Fruit fly (Drosophila melanogaster) whole organism, wandering third instar larva: ENCODE data around the gene cerv.

Source experiments
- Abd-B ChIP-seq: fragments of >200 bp; optimal IDR thresholded peaks from 2 replicates; lab custom pipeline; 2017; ENCODE audit warnings: missing biosample characterization, missing genetic modification characterization
- CG32264 ChIP-seq: fragments of 200-800 bp; sonication (Bioruptor generic); optimal IDR thresholded peaks from 2 replicates; lab custom pipeline; 2016; ENCODE audit warnings: missing biosample characterization, missing genetic modification characterization
- CG9705 ChIP-seq: fragments of 200-800 bp; sonication (Bioruptor generic); optimal IDR thresholded peaks from 2 replicates; lab custom pipeline; 2018; ENCODE audit warnings: missing biosample characterization, mild to moderate bottlenecking, missing genetic modification characterization
- CrebA ChIP-seq: fragments of 200-800 bp; sonication (Bioruptor generic); optimal IDR thresholded peaks from 2 replicates; lab custom pipeline; 2016; ENCODE audit warnings: missing biosample characterization, mild to moderate bottlenecking, missing genetic modification characterization, borderline replicate concordance
- Dfd ChIP-seq: fragments of >200 bp; optimal IDR thresholded peaks from 2 replicates; lab custom pipeline; 2017; ENCODE audit warnings: missing biosample characterization, missing genetic modification characterization
- Dif ChIP-seq: fragments of 200-275, 200-300 bp; sonication (Bioruptor generic); optimal IDR thresholded peaks from 2 replicates; lab custom pipeline; 2018; ENCODE audit warnings: missing biosample characterization, missing genetic modification characterization; ENCODE audit not compliant: partially characterized antibody
- GATAd ChIP-seq: sonication (Bioruptor generic); optimal IDR thresholded peaks from 2 replicates; lab custom pipeline; 2016; ENCODE audit warnings: missing biosample characterization, missing genetic modification characterization
- HLH106 ChIP-seq: fragments of 200-800 bp; optimal IDR thresholded peaks from 3 replicates; lab custom pipeline; 2019; ENCODE audit warnings: missing biosample characterization, mild to moderate bottlenecking, missing genetic modification characterization, moderate library complexity
- Hnf4 ChIP-seq: fragments of 200-800 bp; sonication (Bioruptor generic); optimal IDR thresholded peaks from 2 replicates; lab custom pipeline; 2016; ENCODE audit warnings: missing biosample characterization, mild to moderate bottlenecking, missing genetic modification characterization
- Hr78 ChIP-seq: fragments of >200 bp; optimal IDR thresholded peaks from 2 replicates; lab custom pipeline; 2017; ENCODE audit warnings: missing biosample characterization, missing genetic modification characterization
- Hr83 ChIP-seq: fragments of 200-300 bp; sonication (Bioruptor generic); optimal IDR thresholded peaks from 2 replicates; lab custom pipeline; 2016; ENCODE audit warnings: missing biosample characterization, mild to moderate bottlenecking, missing genetic modification characterization, moderate library complexity; ENCODE audit not compliant: poor library complexity, severe bottlenecking
- Jra ChIP-seq: sonication (Bioruptor generic); optimal IDR thresholded peaks from 2 replicates; lab custom pipeline; 2016; ENCODE audit warnings: missing biosample characterization, missing genetic modification characterization
- Mio ChIP-seq: sonication (Bioruptor generic); optimal IDR thresholded peaks from 2 replicates; lab custom pipeline; 2016; ENCODE audit warnings: missing biosample characterization, missing genetic modification characterization
- Myc ChIP-seq: fragments of >200 bp; optimal IDR thresholded peaks from 2 replicates; lab custom pipeline; 2017
- N ChIP-seq: fragments of >200 bp; optimal IDR thresholded peaks from 2 replicates; lab custom pipeline; 2018; ENCODE audit warnings: missing biosample characterization, missing external identifiers, missing genetic modification characterization
- OdsH ChIP-seq: fragments of 200-800 bp; sonication (Bioruptor generic); optimal IDR thresholded peaks from 2 replicates; lab custom pipeline; 2016; ENCODE audit warnings: missing biosample characterization, mild to moderate bottlenecking, missing genetic modification characterization
- Rel ChIP-seq, 2 experiments: fragments of 200-800 bp; sonication (Bioruptor generic) in 1 of 2; optimal IDR thresholded peaks; 2 replicates in 1 of 2; 3 replicates in 1 of 2; lab custom pipeline; 2016 to 2019; ENCODE audit warnings: mild to moderate bottlenecking in 2 of 2, missing biosample characterization in 2 of 2, missing genetic modification characterization in 2 of 2, moderate library complexity in 1 of 2
- Sp1 ChIP-seq: fragments of 200-800 bp; sonication (Bioruptor generic); optimal IDR thresholded peaks from 3 replicates; lab custom pipeline; 2019; ENCODE audit warnings: missing biosample characterization, mild to moderate bottlenecking, missing genetic modification characterization, moderate library complexity
- br ChIP-seq: fragments of 200-800 bp; sonication (Bioruptor generic); optimal IDR thresholded peaks from 2 replicates; lab custom pipeline; 2016; ENCODE audit warnings: missing biosample characterization, missing genetic modification characterization
- brk ChIP-seq: fragments of 200-800 bp; sonication (Bioruptor generic); optimal IDR thresholded peaks from 2 replicates; lab custom pipeline; 2016; ENCODE audit warnings: missing biosample characterization, mild to moderate bottlenecking, missing genetic modification characterization
- dl ChIP-seq, 2 experiments: fragments of 175-275, 200-275 bp in 1 of 2; fragments of 200-275 bp in 1 of 2; sonication (Bioruptor generic); optimal IDR thresholded peaks; lab custom pipeline; 2018; ENCODE audit warnings: mild to moderate bottlenecking in 2 of 2, missing biosample characterization in 2 of 2, missing genetic modification characterization in 2 of 2, moderate library complexity in 2 of 2; ENCODE audit not compliant: partially characterized antibody in 2 of 2, insufficient read depth in 1 of 2
- dmrt93B ChIP-seq: fragments of 200-800 bp; sonication (Bioruptor generic); optimal IDR thresholded peaks from 2 replicates; lab custom pipeline; 2018; ENCODE audit warnings: missing biosample characterization, mild to moderate bottlenecking, missing genetic modification characterization
- dsf ChIP-seq: sonication (Bioruptor generic); optimal IDR thresholded peaks from 2 replicates; lab custom pipeline; 2016; ENCODE audit warnings: missing biosample characterization, missing genetic modification characterization, borderline replicate concordance
- ey ChIP-seq: fragments of 200-800 bp; sonication (Bioruptor generic); optimal IDR thresholded peaks from 2 replicates; lab custom pipeline; 2016; ENCODE audit warnings: missing biosample characterization, missing genetic modification characterization
- foxo ChIP-seq, 2 experiments: fragments of 200-800 bp; sonication (Bioruptor generic); optimal IDR thresholded peaks; 2 replicates in 1 of 2; 3 replicates in 1 of 2; lab custom pipeline; 2016 to 2017; ENCODE audit warnings: missing biosample characterization in 2 of 2, missing genetic modification characterization in 2 of 2
- fru ChIP-seq: fragments of 200-800 bp; sonication (Bioruptor generic); optimal IDR thresholded peaks from 3 replicates; lab custom pipeline; 2016; ENCODE audit warnings: missing biosample characterization, mild to moderate bottlenecking, missing genetic modification characterization
- h ChIP-seq: fragments of 200-800 bp; sonication (Bioruptor generic); optimal IDR thresholded peaks from 3 replicates; lab custom pipeline; 2016; ENCODE audit warnings: missing biosample characterization, mild to moderate bottlenecking, missing genetic modification characterization
- jim ChIP-seq: fragments of 175-275, 200-325 bp; sonication (Bioruptor generic); optimal IDR thresholded peaks from 2 replicates; lab custom pipeline; 2016; ENCODE audit warnings: missing biosample characterization, mild to moderate bottlenecking, missing genetic modification characterization
- lola ChIP-seq: fragments of >200 bp; optimal IDR thresholded peaks from 2 replicates; lab custom pipeline; 2017; ENCODE audit warnings: missing biosample characterization, missing genetic modification characterization
- pan ChIP-seq: fragments of >200 bp; optimal IDR thresholded peaks from 2 replicates; lab custom pipeline; 2017
- psq ChIP-seq: fragments of 200-800 bp; sonication (Bioruptor generic); optimal IDR thresholded peaks from 3 replicates; lab custom pipeline; 2017; ENCODE audit warnings: missing biosample characterization, mild to moderate bottlenecking, missing genetic modification characterization, moderate library complexity
- rgr ChIP-seq: fragments of 200-800 bp; sonication (Bioruptor generic); optimal IDR thresholded peaks from 3 replicates; lab custom pipeline; 2016; ENCODE audit warnings: missing biosample characterization, mild to moderate bottlenecking, missing genetic modification characterization
- sage ChIP-seq: fragments of 200-800 bp; sonication (Bioruptor generic); optimal IDR thresholded peaks from 2 replicates; lab custom pipeline; 2016; ENCODE audit warnings: missing biosample characterization, mild to moderate bottlenecking, missing genetic modification characterization
- sv ChIP-seq: fragments of 200-800 bp; sonication (Bioruptor generic); optimal IDR thresholded peaks from 3 replicates; lab custom pipeline; 2016; ENCODE audit warnings: missing biosample characterization, missing genetic modification characterization
- tai ChIP-seq: sonication (Bioruptor generic); optimal IDR thresholded peaks from 2 replicates; lab custom pipeline; 2016; ENCODE audit warnings: missing biosample characterization, missing genetic modification characterization
- usp ChIP-seq: fragments of >200 bp; optimal IDR thresholded peaks from 2 replicates; lab custom pipeline; 2017; ENCODE audit warnings: missing biosample characterization, missing genetic modification characterization
- woc ChIP-seq: sonication (Bioruptor generic); optimal IDR thresholded peaks from 2 replicates; lab custom pipeline; 2016; ENCODE audit warnings: missing biosample characterization, mild to moderate bottlenecking, missing genetic modification characterization

The cerv gene

dm6 chrX:15622970-15623402, 45.0 kb upstream of the cerv start:
- peak; percentile 77 for TF ChIP-seq Rel (GFP tag; optimal IDR thresholded peaks at IDR 0.05; lab: Kevin White, UChicago)
- TF ChIP-seq Rel (tag; optimal IDR thresholded peaks at IDR 0.05; lab: Kevin White, UChicago), result peak; percentile 23
- peak; percentile 65 for TF ChIP-seq sage
- TF ChIP-seq Hr83 (GFP tag; lab: Kevin White, UChicago), result no peak
- no peak for TF ChIP-seq Dif (GFP tag; lab: Kevin White, UChicago)
- TF ChIP-seq rgr (GFP tag; lab: Kevin White, UChicago), result peak; percentile 84
- TF ChIP-seq dsf, result no peak
- TF ChIP-seq CrebA (GFP tag; lab: Kevin White, UChicago), result peak; percentile 69
- peak; percentile 92 for TF ChIP-seq fru (GFP tag; lab: Kevin White, UChicago)
- TF ChIP-seq CG9705 (GFP tag; lab: Kevin White, UChicago), result peak; percentile 72
- peak; percentile 87 for TF ChIP-seq h (GFP tag; lab: Kevin White, UChicago)
- peak; percentile 50 for TF ChIP-seq Jra (GFP tag; lab: Kevin White, UChicago)
- TF ChIP-seq Dfd (GFP tag; lab: Kevin White, UChicago), result no peak
- TF ChIP-seq Sp1 (GFP tag; lab: Kevin White, UChicago), result peak; percentile 85
- peak; percentile 82 for TF ChIP-seq OdsH (GFP tag; lab: Kevin White, UChicago)
- peak in 1 of 2 experiments; percentile 94 for TF ChIP-seq foxo (GFP tag; optimal IDR thresholded peaks at IDR 0.05; lab: Kevin White, UChicago)
- TF ChIP-seq br, result peak; percentile 78
- no peak for TF ChIP-seq pan
- peak; percentile 73 for TF ChIP-seq brk
- no peak for TF ChIP-seq lola
- TF ChIP-seq dmrt93B, result peak; percentile 76
- TF ChIP-seq jim, result no peak
- peak; percentile 87 for TF ChIP-seq Hnf4 (GFP tag; lab: Kevin White, UChicago)
- peak; percentile 26 for TF ChIP-seq sv
- TF ChIP-seq woc, result peak; percentile 90
- no peak for TF ChIP-seq dl (GFP tag; optimal IDR thresholded peaks at IDR 0.05; lab: Kevin White, UChicago; ENCODE audit: insufficient read depth in 1 of 2, partially characterized antibody in 2 of 2)
- TF ChIP-seq tai (GFP tag; lab: Kevin White, UChicago), result peak; percentile 58
- peak; percentile 68 for TF ChIP-seq CG32264 (GFP tag; lab: Kevin White, UChicago)
- peak; percentile 84 for TF ChIP-seq psq (GFP tag; lab: Kevin White, UChicago)
- no peak for TF ChIP-seq Myc (lab: Kevin White, UChicago)
- no peak for TF ChIP-seq Mio
- TF ChIP-seq ey (GFP tag; lab: Kevin White, UChicago), result peak; percentile 87
- no peak for TF ChIP-seq Abd-B (GFP tag; lab: Kevin White, UChicago)
- no peak for TF ChIP-seq N (GFP tag; lab: Kevin White, UChicago)
- TF ChIP-seq GATAd (GFP tag; lab: Kevin White, UChicago), result no peak
- no peak for TF ChIP-seq Hr78
- peak; percentile 87 for TF ChIP-seq HLH106

dm6 chrX:15620439-15621227, 42.7 kb upstream of the cerv start:
- TF ChIP-seq usp (GFP tag; lab: Kevin White, UChicago) (no peak), N (GFP tag; lab: Kevin White, UChicago) (no peak), foxo (GFP tag; optimal IDR thresholded peaks at IDR 0.05; lab: Kevin White, UChicago) (no peak), pan (no peak), Sp1 (GFP tag; lab: Kevin White, UChicago) (no peak), dsf (no peak), lola (no peak), br (no peak), Dfd (GFP tag; lab: Kevin White, UChicago) (no peak), CrebA (GFP tag; lab: Kevin White, UChicago) (no peak), Hr78 (no peak), ey (GFP tag; lab: Kevin White, UChicago) (no peak), dl (GFP tag; optimal IDR thresholded peaks at IDR 0.05; lab: Kevin White, UChicago; ENCODE audit: insufficient read depth in 1 of 2, partially characterized antibody in 2 of 2) (no peak), Dif (GFP tag; lab: Kevin White, UChicago) (no peak), Abd-B (GFP tag; lab: Kevin White, UChicago) (no peak)
